Fruit fly (Drosophila melanogaster) whole organism, embryonic: ENCODE results near the gene CG46311.

Source experiments
- Asciz ChIP-seq: fragments of 200-800 bp; sonication (Bioruptor generic); optimal IDR thresholded peaks from 2 replicates; lab custom pipeline; 2017; ENCODE audit warnings: missing biosample characterization, mild to moderate bottlenecking, missing genetic modification characterization, missing genetic modification reagents
- BtbVII ChIP-seq: fragments of 200-800 bp; sonication (Bioruptor generic); optimal IDR thresholded peaks from 3 replicates; lab custom pipeline; 2017; ENCODE audit warnings: missing biosample characterization, mild to moderate bottlenecking, missing genetic modification characterization
- CG1024 ChIP-seq: fragments of 200-800 bp; sonication (Bioruptor generic); IDR thresholded peaks from 2 replicates; pipeline ENCODE4 v1.3.6; 2022; ENCODE audit warnings: missing biosample characterization, missing genetic modification characterization
- CG14860 ChIP-seq: fragments of 200-800 bp; sonication (Bioruptor generic); IDR thresholded peaks from 3 replicates; pipeline ENCODE4 v1.3.6; 2022; ENCODE audit warnings: missing biosample characterization, missing genetic modification characterization; ENCODE audit not compliant: partially characterized antibody
- CG16863 ChIP-seq: fragments of 200-800 bp; sonication (Bioruptor generic); optimal IDR thresholded peaks from 3 replicates; lab custom pipeline; 2016; ENCODE audit warnings: missing biosample characterization, missing genetic modification characterization
- CG17361 ChIP-seq: fragments of 200-800 bp; sonication (Bioruptor generic); IDR thresholded peaks from 3 replicates; pipeline ENCODE4 v1.3.6; 2022; ENCODE audit warnings: missing biosample characterization, missing genetic modification characterization
- CG17568 ChIP-seq: fragments of 200-800 bp; sonication (Bioruptor generic); optimal IDR thresholded peaks from 2 replicates; lab custom pipeline; 2018; ENCODE audit warnings: missing biosample characterization, mild to moderate bottlenecking, missing genetic modification characterization, moderate library complexity
- CG30020 ChIP-seq: fragments of 200-800 bp; optimal IDR thresholded peaks from 2 replicates; lab custom pipeline; 2019; ENCODE audit warnings: missing biosample characterization, mild to moderate bottlenecking, missing genetic modification characterization, moderate library complexity
- CG34376 ChIP-seq: fragments of 200-800 bp; sonication (Bioruptor generic); optimal IDR thresholded peaks from 2 replicates; lab custom pipeline; 2018; ENCODE audit warnings: missing biosample characterization, mild to moderate bottlenecking, missing genetic modification characterization
- CG6689 ChIP-seq: fragments of 200-800 bp; sonication (Bioruptor generic); IDR thresholded peaks from 2 replicates; pipeline ENCODE4 v1.3.6; 2022; ENCODE audit warnings: missing biosample characterization, missing genetic modification characterization
- CG6854 ChIP-seq: fragments of 200-800 bp; sonication (Bioruptor generic); optimal IDR thresholded peaks from 3 replicates; lab custom pipeline; 2017; ENCODE audit warnings: missing biosample characterization, mild to moderate bottlenecking, missing genetic modification characterization
- CG7357 ChIP-seq: fragments of 200-800 bp; sonication (Bioruptor generic); IDR thresholded peaks from 3 replicates; pipeline ENCODE4 v1.3.6; 2022; ENCODE audit warnings: missing biosample characterization, missing genetic modification characterization
- CG7928 ChIP-seq: fragments of 200-800 bp; sonication (Bioruptor generic); optimal IDR thresholded peaks from 2 replicates; lab custom pipeline; 2017; ENCODE audit warnings: missing biosample characterization, mild to moderate bottlenecking, missing genetic modification characterization
- CG7987 ChIP-seq: fragments of 200-800 bp; sonication (Bioruptor generic); optimal IDR thresholded peaks from 2 replicates; lab custom pipeline; 2018; ENCODE audit warnings: missing biosample characterization, mild to moderate bottlenecking, missing genetic modification characterization, moderate library complexity
- CG8924 ChIP-seq: fragments of 200-800 bp; optimal IDR thresholded peaks from 3 replicates; lab custom pipeline; 2019; ENCODE audit warnings: missing biosample characterization, mild to moderate bottlenecking, missing genetic modification characterization, moderate library complexity
- Dad ChIP-seq: fragments of 200-800 bp; sonication (Bioruptor generic); optimal IDR thresholded peaks from 3 replicates; lab custom pipeline; 2016; ENCODE audit warnings: missing biosample characterization, missing genetic modification characterization
- Deaf1 ChIP-seq: fragments of 200-800 bp; optimal IDR thresholded peaks from 3 replicates; lab custom pipeline; 2019; ENCODE audit warnings: missing biosample characterization, mild to moderate bottlenecking, missing genetic modification characterization, moderate library complexity
- E2f1 ChIP-seq: fragments of 200-800 bp; sonication (Bioruptor generic); IDR thresholded peaks from 2 replicates; pipeline ENCODE4 v1.3.6; 2022; ENCODE audit warnings: missing biosample characterization, missing genetic modification characterization
- GATAe ChIP-seq: fragments of 200-800 bp; sonication (Bioruptor generic); conservative IDR thresholded peaks from 2 replicates; pipeline ENCODE4 v1.3.6; 2022; ENCODE audit warnings: missing biosample characterization, missing genetic modification characterization
- Hr78 ChIP-seq, 2 experiments: fragments of 200-800 bp in 1 of 2; fragments of >200 bp in 1 of 2; sonication (Bioruptor generic) in 1 of 2; optimal IDR thresholded peaks; 2 replicates each; lab custom pipeline; 2017 to 2019; ENCODE audit warnings: missing biosample characterization in 2 of 2, missing genetic modification characterization in 2 of 2, mild to moderate bottlenecking in 1 of 2, moderate library complexity in 1 of 2
- Kr ChIP-seq: fragments of 200-800 bp; sonication (Bioruptor generic); optimal IDR thresholded peaks from 2 replicates; lab custom pipeline; 2017; ENCODE audit warnings: missing biosample characterization, mild to moderate bottlenecking, missing genetic modification characterization
- Lpt ChIP-seq: fragments of >200 bp; optimal IDR thresholded peaks from 2 replicates; lab custom pipeline; 2018; ENCODE audit warnings: missing biosample characterization, missing genetic modification characterization
- Sox102F ChIP-seq: fragments of 200-800 bp; sonication (Bioruptor generic); optimal IDR thresholded peaks from 2 replicates; lab custom pipeline; 2018; ENCODE audit warnings: missing biosample characterization, mild to moderate bottlenecking, missing genetic modification characterization, moderate library complexity
- Taf1 ChIP-seq: fragments of 200-800 bp; sonication (Bioruptor generic); IDR thresholded peaks from 2 replicates; pipeline ENCODE4 v1.3.6; 2022; ENCODE audit warnings: missing biosample characterization, missing genetic modification characterization
- Xbp1 ChIP-seq: fragments of 200-800 bp; sonication (Bioruptor generic); optimal IDR thresholded peaks from 3 replicates; lab custom pipeline; 2016; ENCODE audit warnings: missing biosample characterization, mild to moderate bottlenecking, missing genetic modification characterization
- abd-A ChIP-seq: fragments of 200-800 bp; sonication (Bioruptor generic); optimal IDR thresholded peaks from 3 replicates; lab custom pipeline; 2019; ENCODE audit warnings: missing biosample characterization, mild to moderate bottlenecking, missing genetic modification characterization, moderate library complexity
- bsh ChIP-seq, 2 experiments: fragments of 200-800 bp; sonication (Bioruptor generic); optimal IDR thresholded peaks; 2 replicates each; lab custom pipeline; 2017 to 2018; ENCODE audit warnings: mild to moderate bottlenecking in 2 of 2, missing biosample characterization in 2 of 2, missing genetic modification characterization in 2 of 2, moderate library complexity in 1 of 2
- cg ChIP-seq: fragments of 200-800 bp; sonication (Bioruptor generic); optimal IDR thresholded peaks from 3 replicates; lab custom pipeline; 2019; ENCODE audit warnings: missing biosample characterization, mild to moderate bottlenecking, missing genetic modification characterization, moderate library complexity
- chinmo ChIP-seq: fragments of 200-800 bp; sonication (Bioruptor generic); IDR thresholded peaks from 4 replicates; pipeline ENCODE4 v1.3.6; 2022; ENCODE audit warnings: missing biosample characterization, missing genetic modification characterization; ENCODE audit not compliant: partially characterized antibody
- crol ChIP-seq: fragments of 200-800 bp; sonication (Bioruptor generic); IDR thresholded peaks from 2 replicates; pipeline ENCODE4 v1.3.6; 2022; ENCODE audit warnings: missing biosample characterization, missing genetic modification characterization
- eve ChIP-seq, 2 experiments: fragments of >200 bp; optimal IDR thresholded peaks; 2 replicates each; lab custom pipeline; 2017; ENCODE audit warnings: missing biosample characterization in 2 of 2, missing genetic modification characterization in 2 of 2
- exex ChIP-seq: fragments of 200-800 bp; sonication (Bioruptor generic); optimal IDR thresholded peaks from 4 replicates; lab custom pipeline; 2018; ENCODE audit warnings: missing biosample characterization, mild to moderate bottlenecking, missing genetic modification characterization, moderate library complexity
- gem ChIP-seq: fragments of 200-800 bp; sonication (Bioruptor generic); optimal IDR thresholded peaks from 2 replicates; lab custom pipeline; 2019; ENCODE audit warnings: missing biosample characterization, mild to moderate bottlenecking, missing genetic modification characterization, moderate library complexity
- grau ChIP-seq: fragments of 200-800 bp; optimal IDR thresholded peaks from 3 replicates; lab custom pipeline; 2019; ENCODE audit warnings: missing biosample characterization, mild to moderate bottlenecking, missing genetic modification characterization, moderate library complexity
- gsb ChIP-seq: fragments of 200-800 bp; sonication (Bioruptor generic); IDR thresholded peaks from 2 replicates; pipeline ENCODE4 v1.3.6; 2022; ENCODE audit warnings: missing biosample characterization, missing genetic modification characterization
- nmo ChIP-seq: fragments of 200-800 bp; sonication (Bioruptor generic); optimal IDR thresholded peaks from 2 replicates; lab custom pipeline; 2018; ENCODE audit warnings: missing biosample characterization, mild to moderate bottlenecking, missing genetic modification characterization, moderate library complexity
- psq ChIP-seq: fragments of 200-800 bp; sonication (Bioruptor generic); optimal IDR thresholded peaks from 2 replicates; lab custom pipeline; 2017; ENCODE audit warnings: missing biosample characterization, missing genetic modification characterization
- row ChIP-seq: fragments of 200-800 bp; sonication (Bioruptor generic); IDR thresholded peaks from 3 replicates; pipeline ENCODE4 v1.3.6; 2022; ENCODE audit warnings: missing biosample characterization, missing genetic modification characterization
- sens ChIP-seq: fragments of 200-800 bp; sonication (Bioruptor generic); peaks from one replicate; lab custom pipeline; 2016; ENCODE audit warnings: missing biosample characterization, missing genetic modification characterization
- shn ChIP-seq: fragments of 200-800 bp; sonication (Bioruptor generic); optimal IDR thresholded peaks from 3 replicates; lab custom pipeline; 2016; ENCODE audit warnings: missing biosample characterization, missing genetic modification characterization
- stwl ChIP-seq: fragments of 200-800 bp; sonication (Bioruptor generic); optimal IDR thresholded peaks from 3 replicates; lab custom pipeline; 2018; ENCODE audit warnings: missing biosample characterization, mild to moderate bottlenecking, missing genetic modification characterization, moderate library complexity
- unpg ChIP-seq: fragments of 200-800 bp; sonication (Bioruptor generic); optimal IDR thresholded peaks from 3 replicates; lab custom pipeline; 2018; ENCODE audit warnings: missing biosample characterization, mild to moderate bottlenecking, missing genetic modification characterization, moderate library complexity
- vvl ChIP-seq: fragments of 200-800 bp; sonication (Bioruptor generic); IDR thresholded peaks from 2 replicates; pipeline ENCODE4 v1.3.6; 2022; ENCODE audit warnings: missing biosample characterization, missing genetic modification characterization
- wek ChIP-seq: fragments of 200-800 bp; sonication (Bioruptor generic); optimal IDR thresholded peaks from 3 replicates; lab custom pipeline; 2018; ENCODE audit warnings: missing biosample characterization, mild to moderate bottlenecking, missing genetic modification characterization, moderate library complexity
- zfh2 ChIP-seq: fragments of 200-800 bp; sonication (Bioruptor generic); optimal IDR thresholded peaks from 2 replicates; lab custom pipeline; 2016; ENCODE audit warnings: missing biosample characterization, missing genetic modification characterization

CG46311 gene

DNA sequence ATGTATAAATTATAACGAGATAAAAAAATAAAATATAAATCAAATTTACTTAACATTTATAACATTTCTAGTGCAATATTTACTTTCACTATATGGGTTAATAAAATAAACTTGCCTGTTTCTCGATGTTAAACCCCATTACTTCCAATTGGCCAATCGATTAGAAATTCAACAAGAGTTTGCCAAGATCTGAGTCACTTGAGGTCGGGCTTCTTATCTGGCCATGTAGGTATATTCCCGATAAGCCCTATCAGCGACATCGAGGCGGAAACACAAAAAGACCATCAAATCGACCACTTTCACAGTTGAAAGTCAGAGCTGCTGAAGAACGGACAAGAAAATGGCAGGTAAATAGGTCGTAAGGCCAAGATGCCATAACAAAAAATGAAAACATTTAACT is 2.3 kb upstream of the CG46311 start, which contains the start of gene CG32633:
TSS of gene CG32633 (plus strand) at position 301 of the 400 bp plus-strand sequence.
- TF ChIP-seq gsb (GFP tag; lab: Robert Waterston, UW): no peak
- TF ChIP-seq CG1024 (GFP tag; lab: Robert Waterston, UW): no peak
- TF ChIP-seq GATAe (GFP tag; lab: Robert Waterston, UW): peak; percentile 45; the same call in 1 of the 2 replicates
- peak; percentile 39 for TF ChIP-seq exex (tag; lab: Kevin White, UChicago)

DNA sequence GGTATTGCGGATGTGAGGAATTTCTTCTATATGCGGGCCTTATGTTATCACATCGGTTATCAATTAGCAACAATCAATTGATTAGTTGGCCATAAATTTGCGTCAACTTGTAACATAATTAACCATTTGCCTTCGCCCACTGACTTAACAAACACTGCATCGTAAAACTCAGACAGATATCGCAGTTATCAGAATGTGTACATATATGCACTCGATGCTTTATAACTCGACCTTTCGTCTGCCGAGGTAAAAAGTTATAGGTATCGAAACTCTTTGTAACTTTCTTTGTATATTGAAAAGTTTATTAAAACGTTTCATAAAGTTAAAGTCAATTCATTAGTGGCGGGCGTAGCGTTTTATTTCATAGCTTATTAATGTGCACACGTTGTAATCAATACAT is 581 bp upstream of the CG46311 start:
- TF ChIP-seq Dad (GFP tag; lab: Kevin White, UChicago) (no peak), Hr78 (GFP tag; optimal IDR thresholded peaks at IDR 0.05; lab: Kevin White, UChicago) (peak in 1 of 2 experiments; percentile 45), CG7987 (GFP tag; lab: Kevin White, UChicago) (no peak), Lpt (no peak), exex (tag; lab: Kevin White, UChicago) (peak; percentile 88), CG14860 (no peak), BtbVII (no peak), CG7357 (GFP tag; lab: Robert Waterston, UW) (no peak), CG16863 (GFP tag; lab: Kevin White, UChicago) (no peak), Deaf1 (tag; lab: Kevin White, UChicago) (no peak), Taf1 (no peak), CG30020 (no peak), CG17568 (GFP tag; lab: Kevin White, UChicago) (no peak), psq (GFP tag; lab: Kevin White, UChicago) (no peak), gem (tag; lab: Kevin White, UChicago) (no peak), CG7928 (GFP tag; lab: Kevin White, UChicago) (no peak), eve (GFP tag; optimal IDR thresholded peaks at IDR 0.05; lab: Kevin White, UChicago) (peak in 1 of 2 experiments; percentile 63), CG6689 (no peak), wek (GFP tag; lab: Kevin White, UChicago) (no peak), CG34376 (GFP tag; lab: Kevin White, UChicago) (peak; percentile 12), abd-A (tag; lab: Kevin White, UChicago) (no peak)

DNA sequence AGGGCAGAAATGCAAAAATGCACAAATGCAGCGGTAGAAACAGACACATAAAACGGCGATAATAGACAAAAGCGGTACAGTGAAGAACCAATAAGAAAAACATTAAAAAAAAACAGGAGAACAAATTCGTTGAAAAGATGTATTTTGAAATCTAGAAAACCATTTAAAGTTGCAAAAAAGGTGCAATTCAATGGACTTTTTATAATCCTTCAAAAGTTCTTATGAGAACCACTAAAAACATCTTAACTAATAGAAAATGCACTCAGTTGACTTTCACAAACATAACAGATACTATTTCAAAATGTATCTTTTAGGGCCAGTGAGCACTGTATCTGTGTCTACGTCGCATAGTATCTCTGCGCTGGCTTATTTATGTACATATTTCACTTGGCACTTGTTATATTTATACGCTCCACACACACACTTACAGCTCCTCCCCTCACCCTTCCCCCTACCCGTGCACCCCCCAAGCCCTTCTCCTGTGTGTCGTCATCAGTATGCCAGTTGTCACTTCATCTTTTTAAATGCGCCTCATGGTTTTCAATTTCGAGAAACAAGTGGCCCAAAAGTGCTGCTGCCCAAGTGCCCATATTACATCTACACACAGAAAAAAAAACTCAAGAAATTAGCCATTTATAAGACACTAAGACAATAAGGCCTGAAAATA is 2.0 kb downstream of the CG46311 start:
- no peak for TF ChIP-seq shn (GFP tag; lab: Kevin White, UChicago)
- peak in 1 of 2 experiments; percentile 10 for TF ChIP-seq bsh (GFP tag; optimal IDR thresholded peaks at IDR 0.05; lab: Kevin White, UChicago)
- no peak for TF ChIP-seq CG8924
- TF ChIP-seq CG6854 (GFP tag; lab: Kevin White, UChicago): no peak
- TF ChIP-seq unpg (GFP tag; lab: Kevin White, UChicago): peak; percentile 13
- TF ChIP-seq stwl (tag; lab: Kevin White, UChicago): no peak
- TF ChIP-seq grau (tag; lab: Kevin White, UChicago): peak; percentile 72
- 0 out of 4 replicates have a peak, but pooled peaks have one; percentile 7 for TF ChIP-seq chinmo (GFP tag; lab: Robert Waterston, UW)
- TF ChIP-seq Asciz (GFP tag; lab: Kevin White, UChicago): no peak
- peak; percentile 27 for TF ChIP-seq cg (GFP tag; lab: Kevin White, UChicago)
- peak; percentile 93 for TF ChIP-seq crol (GFP tag; lab: Robert Waterston, UW)
- peak; percentile 5 for TF ChIP-seq Sox102F (GFP tag; lab: Kevin White, UChicago)
- TF ChIP-seq gem (tag; lab: Kevin White, UChicago): peak; percentile 14
- peak; percentile 2 for TF ChIP-seq Xbp1 (GFP tag; lab: Kevin White, UChicago)
- TF ChIP-seq sens (GFP tag; lab: Kevin White, UChicago): peak; percentile 13
- TF ChIP-seq row: peak; percentile 33; the same call in 1 of the 3 replicates
- TF ChIP-seq vvl (GFP tag; lab: Robert Waterston, UW): peak; percentile 47; the same call in 1 of the 2 replicates
- TF ChIP-seq Kr (GFP tag; lab: Kevin White, UChicago): no peak
- TF ChIP-seq E2f1: 0 out of 2 replicates have a peak, but pooled peaks have one; percentile 13
- TF ChIP-seq nmo (GFP tag; lab: Kevin White, UChicago): peak; percentile 11
- no peak for TF ChIP-seq zfh2 (GFP tag; lab: Kevin White, UChicago)
- no peak for TF ChIP-seq CG17361 (GFP tag; lab: Robert Waterston, UW)
